Worm (Caenorhabditis elegans) whole organism, L2 larva: ENCODE measurements around the gene Y66D12A.3.

Experiments used
- C34F6.9 ChIP-seq: fragments of 150-350 bp; optimal IDR thresholded peaks from 2 replicates; lab custom pipeline; 2014; ENCODE audit warnings: missing biosample characterization, missing genetic modification characterization
- F13H6.1 ChIP-seq: sonication (generic microtip); optimal IDR thresholded peaks from 2 replicates; lab custom pipeline; 2016; ENCODE audit warnings: missing genetic modification characterization, missing compliant biosample characterization
- ZK546.5 ChIP-seq: sonication (generic microtip); optimal IDR thresholded peaks from 2 replicates; lab custom pipeline; 2017; ENCODE audit warnings: missing biosample characterization, missing genetic modification characterization
- alr-1 ChIP-seq: fragments of 150-350 bp; optimal IDR thresholded peaks from 2 replicates; lab custom pipeline; 2014; ENCODE audit warnings: missing biosample characterization, missing genetic modification characterization
- ama-1 ChIP-seq: fragments of 150-350 bp; optimal IDR thresholded peaks from 2 replicates; lab custom pipeline; 2018; ENCODE audit warnings: inconsistent platforms
- ceh-82 ChIP-seq: fragments of 150-350 bp; optimal IDR thresholded peaks from 2 replicates; lab custom pipeline; 2014; ENCODE audit warnings: missing biosample characterization, missing genetic modification characterization
- crh-2 ChIP-seq: sonication (generic microtip); optimal IDR thresholded peaks from 2 replicates; lab custom pipeline; 2017; ENCODE audit warnings: missing biosample characterization, missing genetic modification characterization
- dmd-4 ChIP-seq: sonication (generic microtip); optimal IDR thresholded peaks from 2 replicates; lab custom pipeline; 2017; ENCODE audit warnings: missing biosample characterization, missing genetic modification characterization
- egl-27 ChIP-seq: sonication (generic microtip); optimal IDR thresholded peaks from 3 replicates; lab custom pipeline; 2017; ENCODE audit warnings: missing biosample characterization, missing genetic modification reagents, missing genetic modification characterization
- elt-1 ChIP-seq: fragments of 150-350 bp; optimal IDR thresholded peaks from 2 replicates; lab custom pipeline; 2014; ENCODE audit warnings: missing biosample characterization, missing genetic modification characterization
- elt-3 ChIP-seq: sonication (generic microtip); optimal IDR thresholded peaks from 2 replicates; lab custom pipeline; 2017; ENCODE audit warnings: missing biosample characterization, missing genetic modification characterization
- fos-1 ChIP-seq: fragments of 150-350 bp; optimal IDR thresholded peaks from 2 replicates; lab custom pipeline; 2014; ENCODE audit warnings: missing biosample characterization, missing genetic modification characterization
- lin-11 ChIP-seq: fragments of 150-350 bp; sonication (generic microtip); optimal IDR thresholded peaks from 2 replicates; lab custom pipeline; 2014; ENCODE audit warnings: missing biosample characterization, missing genetic modification characterization, inconsistent platforms, mixed read lengths
- lin-13 ChIP-seq: fragments of 150-350 bp; optimal IDR thresholded peaks from 2 replicates; lab custom pipeline; 2014; ENCODE audit warnings: missing biosample characterization, missing genetic modification reagents, missing genetic modification characterization
- lin-39 ChIP-seq: fragments of 150-350 bp; optimal IDR thresholded peaks from 2 replicates; lab custom pipeline; 2014; ENCODE audit warnings: missing biosample characterization, missing genetic modification reagents, missing genetic modification characterization
- mdl-1 ChIP-seq, 2 experiments: fragments of 150-350 bp in 1 of 2; sonication (generic microtip) in 1 of 2; optimal IDR thresholded peaks; 2 replicates each; lab custom pipeline; 2017; ENCODE audit warnings: missing biosample characterization in 2 of 2, missing genetic modification characterization in 2 of 2
- nhr-10 ChIP-seq: sonication (generic microtip); optimal IDR thresholded peaks from 2 replicates; lab custom pipeline; 2017; ENCODE audit warnings: missing biosample characterization, missing genetic modification characterization
- nhr-11 ChIP-seq: fragments of 150-350 bp; optimal IDR thresholded peaks from 2 replicates; lab custom pipeline; 2014; ENCODE audit warnings: missing biosample characterization, missing genetic modification characterization
- nhr-129 ChIP-seq: fragments of 150-350 bp; optimal IDR thresholded peaks from 2 replicates; lab custom pipeline; 2014; ENCODE audit warnings: missing biosample characterization, missing genetic modification characterization
- nhr-23 ChIP-seq: fragments of 150-350 bp; optimal IDR thresholded peaks from 2 replicates; lab custom pipeline; 2014; ENCODE audit warnings: missing biosample characterization, missing genetic modification reagents, missing genetic modification characterization
- nhr-237 ChIP-seq: fragments of 150-350 bp; optimal IDR thresholded peaks from 2 replicates; lab custom pipeline; 2014; ENCODE audit warnings: missing biosample characterization, missing genetic modification characterization
- nhr-25 ChIP-seq: fragments of 150-350 bp; sonication (generic microtip); optimal IDR thresholded peaks from 3 replicates; lab custom pipeline; 2014; ENCODE audit warnings: missing biosample characterization, missing genetic modification characterization
- nhr-6 ChIP-seq: fragments of 150-350 bp; optimal IDR thresholded peaks from 2 replicates; lab custom pipeline; 2014; ENCODE audit warnings: missing biosample characterization, missing genetic modification characterization
- nhr-77 ChIP-seq: fragments of 150-350 bp; optimal IDR thresholded peaks from 2 replicates; lab custom pipeline; 2014; ENCODE audit warnings: missing biosample characterization, missing genetic modification characterization
- sem-4 ChIP-seq: fragments of 150-350 bp; optimal IDR thresholded peaks from 2 replicates; lab custom pipeline; 2014; ENCODE audit warnings: missing biosample characterization, missing genetic modification reagents, missing genetic modification characterization
- skn-1 ChIP-seq: sonication (generic microtip); optimal IDR thresholded peaks from 2 replicates; lab custom pipeline; 2017; ENCODE audit warnings: missing biosample characterization, missing genetic modification characterization
- sma-3 ChIP-seq: sonication (generic microtip); optimal IDR thresholded peaks from 2 replicates; lab custom pipeline; 2016; ENCODE audit warnings: missing genetic modification reagents, missing genetic modification characterization, missing compliant biosample characterization
- sma-9 ChIP-seq, 2 experiments: fragments of 150-350 bp in 1 of 2; sonication (generic microtip) in 1 of 2; optimal IDR thresholded peaks; 2 replicates each; lab custom pipeline; 2014 to 2016; ENCODE audit warnings: missing genetic modification characterization in 2 of 2, mild to moderate bottlenecking in 1 of 2, missing biosample characterization in 1 of 2, missing compliant biosample characterization in 1 of 2, missing genetic modification reagents in 1 of 2, moderate library complexity in 1 of 2
- snpc-4 ChIP-seq: fragments of 150-350 bp; optimal IDR thresholded peaks from 2 replicates; lab custom pipeline; 2014; ENCODE audit warnings: missing biosample characterization, missing genetic modification characterization
- unc-39 ChIP-seq: fragments of 150-350 bp; optimal IDR thresholded peaks from 2 replicates; lab custom pipeline; 2014; ENCODE audit warnings: missing biosample characterization, missing genetic modification characterization
- unc-55 ChIP-seq: fragments of 150-350 bp; sonication (generic microtip); optimal IDR thresholded peaks from 3 replicates; lab custom pipeline; 2014; ENCODE audit warnings: missing biosample characterization, missing genetic modification reagents, missing genetic modification characterization
- unc-62 ChIP-seq: fragments of 150-350 bp; optimal IDR thresholded peaks from 2 replicates; lab custom pipeline; 2014; ENCODE audit warnings: missing biosample characterization, missing genetic modification reagents, missing genetic modification characterization
- zag-1 ChIP-seq: fragments of 150-350 bp; optimal IDR thresholded peaks from 2 replicates; lab custom pipeline; 2014; ENCODE audit warnings: missing biosample characterization, missing genetic modification characterization
- ztf-1 ChIP-seq: fragments of 200-800 bp; sonication (Bioruptor generic); conservative IDR thresholded peaks from 2 replicates; pipeline ENCODE4 v1.3.6; 2022; ENCODE audit warnings: missing genetic modification characterization, missing compliant biosample characterization
- ztf-11 ChIP-seq: sonication (generic microtip); optimal IDR thresholded peaks from 2 replicates; lab custom pipeline; 2017; ENCODE audit warnings: missing biosample characterization, missing genetic modification characterization
- ztf-4 ChIP-seq: fragments of 150-350 bp; optimal IDR thresholded peaks from 2 replicates; lab custom pipeline; 2014; ENCODE audit warnings: missing biosample characterization, missing genetic modification characterization

The Y66D12A.3 gene

ce11 chrIII:11589311-11589710 lies 300 bp downstream of the Y66D12A.3 start:
- TF ChIP-seq unc-39, result no peak
- no peak for TF ChIP-seq lin-39 (tag; lab: Kevin White, UChicago)
- TF ChIP-seq mdl-1 (tag; optimal IDR thresholded peaks at IDR 0.05; lab: Kevin White, UChicago), result no peak
- TF ChIP-seq unc-55, result no peak
- TF ChIP-seq dmd-4 (tag; lab: Kevin White, UChicago), result no peak
- TF ChIP-seq nhr-25 (tag; lab: Kevin White, UChicago), result no peak
- TF ChIP-seq snpc-4, result no peak

- TF ChIP-seq ZK546.5 (no peak), zag-1 (tag; lab: Kevin White, UChicago) (no peak), alr-1 (tag; lab: Kevin White, UChicago) (no peak), ceh-82 (tag; lab: Kevin White, UChicago) (no peak), lin-39 (tag; lab: Kevin White, UChicago) (no peak), sma-9 (GFP tag; optimal IDR thresholded peaks at IDR 0.05; lab: Kevin White, UChicago) (no peak), sma-9 (tag; optimal IDR thresholded peaks at IDR 0.05; lab: Kevin White, UChicago) (no peak), dmd-4 (tag; lab: Kevin White, UChicago) (no peak), F13H6.1 (tag; lab: Kevin White, UChicago) (no peak), lin-11 (tag; lab: Kevin White, UChicago) (no peak), ztf-4 (no peak), nhr-77 (tag; lab: Kevin White, UChicago) (no peak), elt-1 (tag; lab: Kevin White, UChicago) (no peak), ama-1 (lab: Kevin White, UChicago) (no peak), nhr-129 (tag; lab: Kevin White, UChicago) (no peak), ztf-11 (tag; lab: Kevin White, UChicago) (no peak), nhr-25 (tag; lab: Kevin White, UChicago) (no peak)
These were observed 1.2 kb downstream of the Y66D12A.3 start for ce11 chrIII:11590255-11590654.

- TF ChIP-seq skn-1 (tag; lab: Kevin White, UChicago) (no peak), ceh-82 (tag; lab: Kevin White, UChicago) (no peak), unc-62 (no peak), nhr-11 (no peak), nhr-237 (tag; lab: Kevin White, UChicago) (no peak), nhr-23 (tag; lab: Kevin White, UChicago) (no peak), unc-55 (no peak), ztf-4 (no peak), fos-1 (tag; lab: Kevin White, UChicago) (no peak), lin-11 (tag; lab: Kevin White, UChicago) (no peak), crh-2 (tag; lab: Kevin White, UChicago) (no peak), nhr-6 (tag; lab: Kevin White, UChicago) (no peak), dmd-4 (tag; lab: Kevin White, UChicago) (no peak), snpc-4 (no peak)
These were observed 3.1 kb downstream of the Y66D12A.3 start for ce11 chrIII:11592096-11592495.

- TF ChIP-seq lin-39 (tag; lab: Kevin White, UChicago), result no peak
- no peak for TF ChIP-seq dmd-4 (tag; lab: Kevin White, UChicago)
- TF ChIP-seq ztf-1, result no peak
- no peak for TF ChIP-seq C34F6.9 (tag; lab: Kevin White, UChicago)
- TF ChIP-seq lin-13, result no peak
- no peak for TF ChIP-seq lin-11 (tag; lab: Kevin White, UChicago)
- no peak for TF ChIP-seq sma-3 (GFP tag; lab: Kevin White, UChicago)
- no peak for TF ChIP-seq nhr-25 (tag; lab: Kevin White, UChicago)
- TF ChIP-seq nhr-23 (tag; lab: Kevin White, UChicago), result no peak
- no peak for TF ChIP-seq nhr-10 (tag; lab: Kevin White, UChicago)
- no peak for TF ChIP-seq elt-3
- TF ChIP-seq skn-1 (tag; lab: Kevin White, UChicago), result no peak
- no peak for TF ChIP-seq elt-1 (tag; lab: Kevin White, UChicago)
- no peak for TF ChIP-seq F13H6.1 (tag; lab: Kevin White, UChicago)
- TF ChIP-seq egl-27 (tag; lab: Kevin White, UChicago), result no peak
These were observed 18.9 kb downstream of the Y66D12A.3 start, which contains the start of gene Y66D12A.1 for ce11 chrIII:11607870-11608269. Gene Y66D12A.1 (plus strand): TSS chrIII:11608170.

- TF ChIP-seq sem-4 (tag; lab: Kevin White, UChicago), result no peak
- TF ChIP-seq elt-3, result no peak
These were observed 20.6 kb downstream of the Y66D12A.3 start, which contains the start of gene Y66D12A.30 for ce11 chrIII:11609568-11609967. Gene Y66D12A.30 (plus strand): TSS chrIII:11609868.
